Worm (Caenorhabditis elegans) whole organism, L3 larva: ENCODE data around the gene F01F1.2.

Experiments used
- R02D3.7 ChIP-seq: fragments of 150-350 bp; optimal IDR thresholded peaks from 2 replicates; lab custom pipeline; 2014; ENCODE audit warnings: missing biosample characterization, missing genetic modification characterization
- ZK546.5 ChIP-seq: sonication (generic microtip); optimal IDR thresholded peaks from 2 replicates; lab custom pipeline; 2017; ENCODE audit warnings: missing biosample characterization, missing genetic modification characterization
- aly-2 ChIP-seq: fragments of 150-350 bp; optimal IDR thresholded peaks from 2 replicates; lab custom pipeline; 2014; ENCODE audit warnings: missing biosample characterization, missing genetic modification characterization
- ceh-28 ChIP-seq: fragments of 150-350 bp; optimal IDR thresholded peaks from 2 replicates; lab custom pipeline; 2014; ENCODE audit warnings: missing biosample characterization, missing genetic modification reagents, missing genetic modification characterization
- ceh-82 ChIP-seq: fragments of 150-350 bp; optimal IDR thresholded peaks from 2 replicates; lab custom pipeline; 2014; ENCODE audit warnings: missing biosample characterization, missing genetic modification characterization
- ceh-9 ChIP-seq: sonication (generic microtip); optimal IDR thresholded peaks from 2 replicates; lab custom pipeline; 2018; ENCODE audit warnings: missing biosample characterization, missing genetic modification characterization
- egl-27 ChIP-seq: sonication (generic microtip); optimal IDR thresholded peaks from 4 replicates; lab custom pipeline; 2017; ENCODE audit warnings: missing biosample characterization, missing genetic modification reagents, missing genetic modification characterization
- egl-5 ChIP-seq: fragments of 150-350 bp; optimal IDR thresholded peaks from 2 replicates; lab custom pipeline; 2017; ENCODE audit warnings: missing biosample characterization, missing genetic modification reagents, missing genetic modification characterization, inconsistent platforms
- elt-1 ChIP-seq: fragments of 150-350 bp; optimal IDR thresholded peaks from 2 replicates; lab custom pipeline; 2014; ENCODE audit warnings: missing biosample characterization, missing genetic modification characterization
- elt-2 ChIP-seq: sonication (generic microtip); optimal IDR thresholded peaks from 2 replicates; lab custom pipeline; 2016; ENCODE audit warnings: missing genetic modification reagents, mild to moderate bottlenecking, missing genetic modification characterization, missing compliant biosample characterization
- elt-3 ChIP-seq, 3 experiments: fragments of 150-350 bp in 1 of 3; sonication (generic microtip) in 2 of 3; optimal IDR thresholded peaks; 2 replicates in 2 of 3; 4 replicates in 1 of 3; lab custom pipeline; 2014 to 2017; ENCODE audit warnings: missing biosample characterization in 3 of 3, missing genetic modification characterization in 3 of 3
- eor-1 ChIP-seq, 2 experiments: fragments of 150-350 bp; optimal IDR thresholded peaks; 2 replicates each; lab custom pipeline; 2014 to 2018; ENCODE audit warnings: missing biosample characterization in 2 of 2, missing genetic modification characterization in 2 of 2
- fkh-10 ChIP-seq: sonication (generic microtip); optimal IDR thresholded peaks from 2 replicates; lab custom pipeline; 2017; ENCODE audit warnings: missing biosample characterization, missing genetic modification reagents, missing genetic modification characterization
- fos-1 ChIP-seq: fragments of 150-350 bp; optimal IDR thresholded peaks from 2 replicates; lab custom pipeline; 2014; ENCODE audit warnings: missing biosample characterization, missing genetic modification characterization
- jun-1 ChIP-seq: fragments of 150-350 bp; optimal IDR thresholded peaks from 2 replicates; lab custom pipeline; 2014; ENCODE audit warnings: missing biosample characterization, missing genetic modification reagents, missing genetic modification characterization
- mdl-1 ChIP-seq: fragments of 150-350 bp; optimal IDR thresholded peaks from 2 replicates; lab custom pipeline; 2014; ENCODE audit warnings: missing biosample characterization, missing genetic modification characterization
- mml-1 ChIP-seq: fragments of 150-350 bp; sonication (generic microtip); optimal IDR thresholded peaks from 3 replicates; lab custom pipeline; 2014; ENCODE audit warnings: missing biosample characterization, missing genetic modification characterization
- nhr-23 ChIP-seq: fragments of 150-350 bp; optimal IDR thresholded peaks from 2 replicates; lab custom pipeline; 2014; ENCODE audit warnings: missing biosample characterization, missing genetic modification reagents, missing genetic modification characterization
- nhr-28 ChIP-seq: fragments of 150-350 bp; optimal IDR thresholded peaks from 2 replicates; lab custom pipeline; 2014; ENCODE audit warnings: missing biosample characterization, missing genetic modification characterization
- nhr-43 ChIP-seq: sonication (generic microtip); optimal IDR thresholded peaks from 2 replicates; lab custom pipeline; 2016; ENCODE audit warnings: mild to moderate bottlenecking, missing genetic modification characterization, missing compliant biosample characterization; ENCODE audit not compliant: poor library complexity, severe bottlenecking
- nhr-67 ChIP-seq: fragments of 150-350 bp; optimal IDR thresholded peaks from 2 replicates; lab custom pipeline; 2014; ENCODE audit warnings: missing biosample characterization, missing genetic modification characterization
- nhr-76 ChIP-seq: fragments of 150-350 bp; sonication (generic microtip); optimal IDR thresholded peaks from 5 replicates; lab custom pipeline; 2014; ENCODE audit warnings: missing biosample characterization, missing genetic modification characterization
- pha-4 ChIP-seq: fragments of 150-350 bp; optimal IDR thresholded peaks from 2 replicates; lab custom pipeline; 2014; ENCODE audit warnings: missing biosample characterization, missing genetic modification reagents, missing genetic modification characterization
- pqm-1 ChIP-seq: fragments of 150-350 bp; optimal IDR thresholded peaks from 2 replicates; lab custom pipeline; 2017; ENCODE audit warnings: missing biosample characterization, missing genetic modification characterization, inconsistent platforms
- sea-2 ChIP-seq: fragments of 150-350 bp; sonication (generic microtip); optimal IDR thresholded peaks from 4 replicates; lab custom pipeline; 2014; ENCODE audit warnings: missing biosample characterization, missing genetic modification reagents, missing genetic modification characterization
- skn-1 ChIP-seq: fragments of 150-350 bp; optimal IDR thresholded peaks from 2 replicates; lab custom pipeline; 2014; ENCODE audit warnings: missing biosample characterization, missing genetic modification characterization
- snpc-4 ChIP-seq: fragments of 150-350 bp; optimal IDR thresholded peaks from 2 replicates; lab custom pipeline; 2014; ENCODE audit warnings: missing biosample characterization, missing genetic modification characterization
- unc-39 ChIP-seq: sonication (generic microtip); optimal IDR thresholded peaks from 4 replicates; lab custom pipeline; 2017; ENCODE audit warnings: missing biosample characterization, missing genetic modification characterization
- zag-1 ChIP-seq: fragments of 150-350 bp; optimal IDR thresholded peaks from 2 replicates; lab custom pipeline; 2014; ENCODE audit warnings: missing biosample characterization, missing genetic modification characterization
- ztf-11 ChIP-seq: fragments of 150-350 bp; optimal IDR thresholded peaks from 2 replicates; lab custom pipeline; 2014; ENCODE audit warnings: missing biosample characterization, missing genetic modification characterization
- ztf-4 ChIP-seq: fragments of 150-350 bp; optimal IDR thresholded peaks from 2 replicates; lab custom pipeline; 2014; ENCODE audit warnings: missing biosample characterization, missing genetic modification characterization

Gene F01F1.2

DNA sequence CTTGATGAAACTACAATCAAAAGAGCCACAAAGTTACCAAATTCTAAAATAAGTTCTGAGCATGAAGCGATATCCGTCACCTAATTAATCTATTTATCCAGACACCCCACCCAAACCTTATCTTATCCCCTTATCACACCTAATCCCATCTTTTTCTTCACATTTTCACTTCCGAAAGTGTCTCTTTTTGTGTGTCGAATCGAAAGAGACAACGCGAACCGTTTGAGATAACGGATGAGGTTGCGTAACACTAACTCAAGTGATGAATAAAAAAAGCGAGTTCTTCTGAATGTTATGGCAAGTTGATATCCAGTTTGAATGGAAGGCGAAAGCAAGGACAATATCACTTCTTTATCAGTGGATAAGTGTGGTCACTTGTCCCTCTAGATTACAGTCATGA is 5.2 kb downstream of the F01F1.2 start:
- TF ChIP-seq nhr-67 (tag; lab: Kevin White, UChicago) (no peak), egl-5 (tag; lab: Kevin White, UChicago) (no peak), pqm-1 (tag; lab: Kevin White, UChicago) (no peak), ceh-82 (tag; lab: Kevin White, UChicago) (no peak), R02D3.7 (tag; lab: Kevin White, UChicago) (no peak), fos-1 (tag; lab: Kevin White, UChicago) (no peak), fkh-10 (GFP tag; lab: Kevin White, UChicago) (no peak), nhr-43 (tag; lab: Kevin White, UChicago) (peak; percentile 10), elt-3 (tag; optimal IDR thresholded peaks at IDR 0.05; lab: Kevin White, UChicago) (peak in 1 of 3 experiments; percentile 82)
- TF ChIP-seq, all 47 proteins: peak for 2

- no peak for TF ChIP-seq fkh-10 (GFP tag; lab: Kevin White, UChicago)
- no peak for TF ChIP-seq mdl-1 (tag; lab: Kevin White, UChicago)
- no peak for TF ChIP-seq ztf-11 (tag; lab: Kevin White, UChicago)
- TF ChIP-seq snpc-4 (tag; lab: Kevin White, UChicago) = no peak
- TF ChIP-seq elt-2 (tag; lab: Kevin White, UChicago) = no peak
- TF ChIP-seq egl-27 (tag; lab: Kevin White, UChicago) = no peak
- no peak for TF ChIP-seq elt-3 (tag; optimal IDR thresholded peaks at IDR 0.05; lab: Kevin White, UChicago)
- TF ChIP-seq ztf-4 (tag; lab: Kevin White, UChicago) = no peak
- no peak for TF ChIP-seq nhr-23 (tag; lab: Kevin White, UChicago)
- TF ChIP-seq aly-2 (tag; lab: Kevin White, UChicago) = no peak
- no peak for TF ChIP-seq ceh-28
- no peak for TF ChIP-seq elt-1 (tag; lab: Kevin White, UChicago)
- no peak for TF ChIP-seq ceh-82 (tag; lab: Kevin White, UChicago)
- no peak for TF ChIP-seq sea-2 (GFP tag; lab: Kevin White, UChicago)
- TF ChIP-seq, all 47 proteins: peak for 0
Measured at ce11 chrIII:5884007-5884406, 5.7 kb downstream of the F01F1.2 start, which contains the start of gene C28H8.5. Gene C28H8.5, plus strand, starts transcription at chrIII:5884307.

ce11 chrIII:5884459-5884858 is 6.1 kb downstream of the F01F1.2 start:
- TF ChIP-seq skn-1 (tag; lab: Kevin White, UChicago) = no peak
- no peak for TF ChIP-seq sea-2 (GFP tag; lab: Kevin White, UChicago)
- TF ChIP-seq pha-4 = no peak
- no peak for TF ChIP-seq mml-1 (tag; lab: Kevin White, UChicago)
- no peak for TF ChIP-seq ZK546.5 (tag; lab: Kevin White, UChicago)
- TF ChIP-seq jun-1 (tag; lab: Kevin White, UChicago) = no peak
- no peak for TF ChIP-seq nhr-76 (tag; lab: Kevin White, UChicago)
- TF ChIP-seq pqm-1 (tag; lab: Kevin White, UChicago) = no peak
- no peak for TF ChIP-seq zag-1 (tag; lab: Kevin White, UChicago)
- TF ChIP-seq unc-39 (tag; lab: Kevin White, UChicago) = no peak
- TF ChIP-seq nhr-67 (tag; lab: Kevin White, UChicago) = no peak
- no peak for TF ChIP-seq fkh-10 (GFP tag; lab: Kevin White, UChicago)

DNA sequence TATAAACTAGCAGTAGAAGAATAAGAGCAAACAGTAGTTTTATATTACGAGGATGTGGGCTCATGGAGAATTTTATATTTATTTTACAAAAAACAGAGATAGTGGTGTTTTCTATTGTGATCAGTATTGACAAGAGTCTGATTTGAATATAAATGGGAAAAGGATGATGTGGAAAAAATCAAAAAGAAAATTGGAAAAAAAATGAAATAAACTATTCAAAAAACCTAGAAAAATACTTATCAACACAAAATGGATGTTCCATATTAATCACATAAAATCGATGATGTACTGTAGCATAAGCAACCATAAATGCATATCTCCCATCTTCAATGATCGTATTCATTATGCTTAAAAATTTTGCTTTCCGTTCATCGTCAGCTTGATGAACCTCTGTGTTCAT is 8.5 kb downstream of the F01F1.2 start, which contains the start of gene C28H8.7:
TSS of gene C28H8.7 (minus strand) at position 101 of the 400 bp plus-strand sequence.
- TF ChIP-seq ztf-11 (tag; lab: Kevin White, UChicago) (no peak), elt-3 (tag; optimal IDR thresholded peaks at IDR 0.05; lab: Kevin White, UChicago) (no peak), ztf-4 (tag; lab: Kevin White, UChicago) (no peak), nhr-28 (no peak), fkh-10 (GFP tag; lab: Kevin White, UChicago) (no peak), pha-4 (no peak), eor-1 (tag; optimal IDR thresholded peaks at IDR 0.05; lab: Kevin White, UChicago) (no peak), ceh-9 (tag; lab: Kevin White, UChicago) (no peak)

DNA sequence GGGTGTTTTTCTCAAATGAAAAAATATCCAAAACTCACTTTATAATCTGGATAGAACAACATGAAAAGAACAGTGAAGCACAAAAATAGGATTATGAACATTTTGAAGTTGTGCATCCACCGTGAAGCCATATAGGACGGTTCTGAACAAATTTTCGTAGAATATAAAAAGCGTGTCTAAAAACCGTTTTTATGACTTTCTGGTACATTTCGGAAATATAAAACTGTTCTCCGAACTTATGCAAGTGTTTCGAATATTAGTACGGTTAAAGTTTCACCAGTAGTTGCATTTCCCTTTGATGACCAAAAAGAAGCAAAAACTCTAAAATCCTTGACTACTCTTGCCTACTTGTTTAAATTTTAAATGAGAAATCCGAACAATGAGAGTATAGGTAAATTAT is 10.3 kb downstream of the F01F1.2 start, which contains the start of gene C28H8.8:
TSS of gene C28H8.8 (minus strand) at position 101 of the 400 bp plus-strand sequence.
- TF ChIP-seq mml-1 (tag; lab: Kevin White, UChicago) = no peak
- no peak for TF ChIP-seq skn-1 (tag; lab: Kevin White, UChicago)
